Fruit fly (Drosophila melanogaster): ENCODE measurements around the gene CG42740.

Gene CG42740

DNA sequence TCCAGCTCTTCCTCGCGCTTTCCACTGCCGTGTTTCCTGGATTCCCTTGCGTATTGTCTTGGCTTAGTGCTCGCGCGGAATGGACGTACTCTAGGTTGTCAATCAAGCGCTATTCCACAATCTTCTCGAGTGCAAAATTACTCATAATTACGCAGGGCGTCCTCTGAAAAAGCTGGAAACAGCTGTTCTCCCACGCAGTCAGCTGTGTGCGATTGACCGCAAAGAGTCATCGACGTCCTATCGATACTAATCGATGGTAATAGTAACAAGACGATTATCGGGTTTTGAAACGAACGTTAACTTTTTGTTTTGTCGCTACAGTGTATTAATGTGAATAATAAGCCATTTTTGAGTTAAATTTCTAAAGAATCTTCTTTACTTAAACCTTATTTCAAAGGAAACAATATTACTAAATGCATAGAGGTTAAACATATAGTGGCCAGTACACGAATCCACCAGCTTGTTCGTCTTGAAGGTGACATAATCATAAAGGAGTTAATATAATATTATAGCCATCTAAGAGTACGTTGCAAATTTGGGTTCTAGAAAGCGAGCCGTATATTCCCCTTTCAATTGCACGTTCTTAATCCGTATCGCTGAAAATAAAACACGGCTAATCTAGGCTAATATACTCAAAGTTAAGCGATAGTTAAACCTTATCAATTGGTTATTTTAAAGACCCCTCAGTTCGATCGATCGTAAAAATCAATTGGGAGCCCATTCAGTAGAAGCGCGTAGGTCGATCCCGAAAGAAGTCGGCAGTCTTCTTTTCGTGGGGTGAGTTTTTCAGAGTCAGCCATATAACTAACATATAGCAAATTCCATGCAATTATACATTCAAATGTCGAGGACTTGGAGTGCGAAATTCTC lies 36.5 kb upstream of the CG42740 start, which contains the start of the genes CG2224 and CDase (continued):
- peak; percentile 91 for TF ChIP-seq Dll (GFP tag; IDR thresholded peaks at IDR 0.05; ENCODE audit: partially characterized antibody)
- TF ChIP-seq nerfin-2 (GFP tag; IDR thresholded peaks at IDR 0.05; ENCODE audit: partially characterized antibody), result peak; percentile 87
- TF ChIP-seq CG9215 (GFP tag; IDR thresholded peaks at IDR 0.05), result no peak
- peak; percentile 92 for TF ChIP-seq CG6791 (GFP tag; IDR thresholded peaks at IDR 0.05; ENCODE audit: partially characterized antibody)
- peak; percentile 93 for TF ChIP-seq HLH4C (GFP tag; IDR thresholded peaks at IDR 0.05; ENCODE audit: partially characterized antibody)
- TF ChIP-seq HLH54F (GFP tag; optimal IDR thresholded peaks at IDR 0.05), result no peak
- peak; percentile 94 for TF ChIP-seq bbx (GFP tag; IDR thresholded peaks at IDR 0.05; ENCODE audit: partially characterized antibody)
- TF ChIP-seq CG17361 (GFP tag; IDR thresholded peaks at IDR 0.05), result no peak
- no peak for TF ChIP-seq CG13775 (GFP tag; optimal IDR thresholded peaks at IDR 0.05)
- TF ChIP-seq z (GFP tag; IDR thresholded peaks at IDR 0.05), result no peak
- no peak for TF ChIP-seq ind (GFP tag; optimal IDR thresholded peaks at IDR 0.05)
- TF ChIP-seq CG13287 (GFP tag; IDR thresholded peaks at IDR 0.05; ENCODE audit: partially characterized antibody), result peak; percentile 97
- TF ChIP-seq CG18599 (GFP tag; optimal IDR thresholded peaks at IDR 0.05), result no peak
- peak; percentile 28 for TF ChIP-seq CTCF (GFP tag; optimal IDR thresholded peaks at IDR 0.05)
- no peak for TF ChIP-seq bcd (GFP tag; optimal IDR thresholded peaks at IDR 0.05)
- TF ChIP-seq insv (GFP tag; optimal IDR thresholded peaks at IDR 0.05), result no peak
- peak; percentile 89 to 99 for TF ChIP-seq crp (GFP tag; optimal IDR thresholded peaks at IDR 0.05)
- TF ChIP-seq sens (GFP tag), result peak; percentile 55
- TF ChIP-seq sug (tag; optimal IDR thresholded peaks at IDR 0.05), result peak; percentile 90
- TF ChIP-seq gro (GFP tag; optimal IDR thresholded peaks at IDR 0.05), result no peak
- peak; percentile 77 for TF ChIP-seq knrl (GFP tag; IDR thresholded peaks at IDR 0.05; ENCODE audit: partially characterized antibody)
- peak; percentile 59; the same call in 1 of the 2 replicates for TF ChIP-seq CG42726 (GFP tag; IDR thresholded peaks at IDR 0.05; ENCODE audit: partially characterized antibody)
- TF ChIP-seq inv (GFP tag; IDR thresholded peaks at IDR 0.05; ENCODE audit: partially characterized antibody), result peak; percentile 72
- peak; percentile 77; the same call in 2 of the 3 replicates for TF ChIP-seq sr (GFP tag; IDR thresholded peaks at IDR 0.05)
- no peak for TF ChIP-seq kay (GFP tag; optimal IDR thresholded peaks at IDR 0.05)
- peak; percentile 82 for TF ChIP-seq BEAF-32 (GFP tag; optimal IDR thresholded peaks at IDR 0.05)
- TF ChIP-seq Myb (GFP tag; optimal IDR thresholded peaks at IDR 0.05), result peak; percentile 96
- peak; percentile 96 for TF ChIP-seq chinmo (GFP tag; IDR thresholded peaks at IDR 0.05; ENCODE audit: partially characterized antibody)
- TF ChIP-seq D (optimal IDR thresholded peaks at IDR 0.05), result peak; percentile 48
- TF ChIP-seq D (GFP tag; optimal IDR thresholded peaks at IDR 0.05), result no peak
- TF ChIP-seq Doc3 (GFP tag; IDR thresholded peaks at IDR 0.05; ENCODE audit: partially characterized antibody), result peak; percentile 88
- no peak for TF ChIP-seq CG6272 (GFP tag; IDR thresholded peaks at IDR 0.05)
- TF ChIP-seq CrebB (tag; optimal IDR thresholded peaks at IDR 0.05), result peak; percentile 3
- peak; percentile 47 for TF ChIP-seq stwl (tag; optimal IDR thresholded peaks at IDR 0.05)
- TF ChIP-seq MESR4 (GFP tag; optimal IDR thresholded peaks at IDR 0.05), result peak; percentile 56
- peak; percentile 91 for TF ChIP-seq tna (GFP tag; IDR thresholded peaks at IDR 0.05; ENCODE audit: partially characterized antibody)
- peak; percentile 84 for TF ChIP-seq CG16813 (GFP tag; IDR thresholded peaks at IDR 0.05; ENCODE audit: partially characterized antibody)
- peak; percentile 84 for TF ChIP-seq E2f2 (GFP tag; IDR thresholded peaks at IDR 0.05)
- peak; percentile 71 for TF ChIP-seq exex (tag; optimal IDR thresholded peaks at IDR 0.05)
- TF ChIP-seq Ets65A (GFP tag), result peak; percentile 35
- TF ChIP-seq CG15514 (GFP tag; optimal IDR thresholded peaks at IDR 0.05), result peak; percentile 62
- TF ChIP-seq CG2116 (GFP tag; optimal IDR thresholded peaks at IDR 0.05), result peak; percentile 74
- peak; percentile 89 for TF ChIP-seq Scr (GFP tag; IDR thresholded peaks at IDR 0.05; ENCODE audit: partially characterized antibody)
- TF ChIP-seq Pdp1 (GFP tag; optimal IDR thresholded peaks at IDR 0.05), result peak in 1 of 2 experiments; percentile 48
- TF ChIP-seq amos (GFP tag; IDR thresholded peaks at IDR 0.05; ENCODE audit: partially characterized antibody), result peak; percentile 89
- TF ChIP-seq Atf3 (GFP tag; optimal IDR thresholded peaks at IDR 0.05), result no peak
- 0 out of 2 replicates have a peak, but pooled peaks have one; percentile 14 for TF ChIP-seq klu (GFP tag; IDR thresholded peaks at IDR 0.05)

Measured in whole organism, embryonic.